Worm (Caenorhabditis elegans): ENCODE measurements around the gene hsp-17.
A peak's percentile ranks its signal among the peaks of the same experiment; 100 is the strongest.

The hsp-17 gene

DNA sequence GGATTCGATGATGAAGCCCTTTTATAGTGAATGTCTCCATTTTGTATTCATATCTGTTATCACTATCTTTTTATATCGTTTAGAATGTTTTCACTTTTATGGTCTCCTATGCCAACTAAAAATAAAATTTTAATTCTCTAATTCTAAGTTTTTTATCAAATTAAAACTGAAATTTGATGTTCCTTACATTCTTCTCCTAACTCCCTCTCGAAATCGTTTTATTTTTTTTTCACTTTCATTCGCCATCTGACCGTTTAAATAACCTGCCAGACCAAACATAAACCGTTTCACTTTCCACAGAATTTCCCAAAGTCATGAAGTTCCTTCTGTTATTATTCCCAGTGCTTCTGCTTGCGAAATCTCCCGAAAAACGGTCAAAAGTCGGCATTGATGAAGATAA is 6.5 kb downstream of the hsp-17 start, which contains the start of gene F52E1.5:
TSS of gene F52E1.5 (plus strand) at position 301 of the 400 bp plus-strand sequence.
- TF ChIP-seq W03F9.2 (tag; optimal IDR thresholded peaks at IDR 0.05) (no peak), dao-5 (tag; optimal IDR thresholded peaks at IDR 0.05) (no peak), him-1 (tag; optimal IDR thresholded peaks at IDR 0.05) (no peak)

DNA sequence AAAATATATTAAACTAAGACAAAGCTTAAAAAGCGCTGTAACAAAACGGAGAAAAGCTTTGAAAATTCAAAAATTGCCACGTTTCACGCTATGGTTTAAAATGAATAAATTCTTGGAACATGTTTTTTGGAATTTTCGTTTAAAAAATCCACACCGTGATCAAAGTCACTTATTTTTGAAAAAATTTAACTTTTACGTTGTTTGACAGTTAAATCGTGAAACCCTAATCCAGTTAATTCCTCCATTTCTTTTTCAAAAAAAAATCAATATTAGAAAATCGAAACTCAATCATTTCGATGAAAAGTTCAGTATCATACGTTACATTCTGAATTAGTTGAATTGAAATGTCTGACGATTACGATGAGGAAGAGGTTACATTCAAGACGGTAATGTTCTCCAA is 9.9 kb downstream of the hsp-17 start, which contains the start of gene F38E1.3:
TSS of gene F38E1.3 (plus strand) at position 301 of the 400 bp plus-strand sequence.
- no peak for TF ChIP-seq him-1 (tag; optimal IDR thresholded peaks at IDR 0.05)
- no peak for TF ChIP-seq dao-5 (tag; optimal IDR thresholded peaks at IDR 0.05)
- no peak for TF ChIP-seq W03F9.2 (tag; optimal IDR thresholded peaks at IDR 0.05)

DNA sequence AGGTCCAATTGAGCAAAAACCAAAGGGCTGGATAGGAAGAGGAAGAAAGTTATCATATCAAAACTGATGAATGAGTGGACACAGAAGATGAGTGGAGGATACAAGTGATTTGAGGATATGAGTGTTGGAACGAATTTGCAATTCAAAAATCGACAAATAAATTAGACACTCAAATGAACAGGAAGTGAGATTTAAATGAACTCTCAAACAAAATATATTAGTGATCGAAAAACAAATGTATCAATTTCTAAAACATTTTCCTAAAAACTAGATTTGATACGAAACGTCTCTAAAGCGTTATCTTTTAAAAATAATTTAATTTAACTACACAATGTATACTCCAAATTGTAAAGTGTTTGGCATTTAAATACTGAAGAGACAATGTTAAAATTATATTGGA is 10.3 kb downstream of the hsp-17 start, which contains the start of gene F38E1.10:
TSS of gene F38E1.10 (minus strand) at position 101 of the 400 bp plus-strand sequence.
- TF ChIP-seq dao-5 (tag; optimal IDR thresholded peaks at IDR 0.05): no peak
- no peak for TF ChIP-seq him-1 (tag; optimal IDR thresholded peaks at IDR 0.05)
- no peak for TF ChIP-seq W03F9.2 (tag; optimal IDR thresholded peaks at IDR 0.05)

DNA sequence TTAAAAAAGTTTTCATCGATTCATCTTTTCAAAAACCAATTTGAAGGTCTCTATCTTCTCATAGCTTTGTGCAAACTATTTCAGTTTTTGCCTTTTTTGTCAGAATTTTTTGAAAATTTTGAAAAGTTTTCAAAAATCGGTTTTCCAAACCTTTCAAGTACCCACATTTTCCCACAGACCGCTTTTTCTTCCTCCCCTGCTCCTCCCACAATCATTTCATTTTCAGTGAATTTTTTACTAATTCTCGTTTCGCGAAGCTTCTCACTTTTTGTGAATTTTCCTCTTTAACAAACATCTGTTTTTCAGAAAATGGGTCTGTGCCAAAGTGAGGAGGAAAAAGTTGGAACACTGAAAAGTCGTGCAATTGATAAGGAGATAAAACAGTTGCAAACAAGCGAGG is 15.0 kb downstream of the hsp-17 start, which contains the start of gene gpa-2:
TSS of gene gpa-2 (plus strand) at position 301 of the 400 bp plus-strand sequence.
- TF ChIP-seq W03F9.2 (tag; optimal IDR thresholded peaks at IDR 0.05) (no peak), dao-5 (tag; optimal IDR thresholded peaks at IDR 0.05) (no peak), him-1 (tag; optimal IDR thresholded peaks at IDR 0.05) (no peak)

DNA sequence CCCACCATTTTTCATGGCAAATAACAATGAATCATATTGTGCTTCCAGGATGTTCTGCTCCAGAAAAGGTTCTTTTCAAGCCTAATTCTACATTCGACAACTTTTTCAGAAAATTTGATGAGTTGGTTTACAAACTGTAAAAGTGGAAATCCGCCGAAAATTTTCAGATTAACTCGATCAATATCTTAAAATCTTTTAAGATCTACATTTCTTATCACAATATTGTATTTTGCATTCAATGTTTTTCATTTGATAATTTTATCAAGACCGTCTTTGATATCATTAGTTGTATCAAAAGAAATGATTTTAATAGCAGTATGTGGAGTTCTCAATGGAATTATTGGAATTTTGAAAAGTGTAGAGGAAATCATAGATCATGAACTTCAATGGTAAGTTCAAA is 25.9 kb downstream of the hsp-17 start, which contains the start of gene F38E1.6:
TSS of gene F38E1.6 (plus strand) at position 301 of the 400 bp plus-strand sequence.
- TF ChIP-seq him-1 (tag; optimal IDR thresholded peaks at IDR 0.05): no peak
- TF ChIP-seq dao-5 (tag; optimal IDR thresholded peaks at IDR 0.05): no peak
- no peak for TF ChIP-seq W03F9.2 (tag; optimal IDR thresholded peaks at IDR 0.05)

DNA sequence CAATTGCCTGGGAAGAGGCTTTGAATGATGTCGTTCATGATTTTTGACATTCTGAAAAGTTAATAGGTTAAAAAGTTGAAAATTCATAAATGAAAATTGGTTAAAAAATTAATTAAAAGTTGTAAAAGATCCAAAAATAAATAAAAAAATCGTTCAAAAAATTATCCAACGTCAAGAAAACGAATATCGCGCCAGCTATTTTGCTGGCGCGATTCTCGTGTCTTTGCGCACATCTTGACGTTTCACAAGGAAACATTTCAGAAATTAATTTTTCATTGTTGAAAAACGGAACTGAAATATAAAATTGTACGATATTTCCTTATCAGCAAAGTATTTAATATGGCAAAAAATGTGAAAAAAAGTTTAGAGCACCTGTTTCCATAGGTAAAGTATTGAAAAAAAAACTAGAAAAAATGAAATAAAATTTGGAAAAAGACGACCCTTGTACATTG is 26.6 kb downstream of the hsp-17 start, which contains the start of gene mpdu-1:
TSS of gene mpdu-1 (minus strand) at position 51 of the 452 bp plus-strand sequence.
- TF ChIP-seq dao-5 (tag; optimal IDR thresholded peaks at IDR 0.05) (no peak), W03F9.2 (tag; optimal IDR thresholded peaks at IDR 0.05) (peak; percentile 83)

DNA sequence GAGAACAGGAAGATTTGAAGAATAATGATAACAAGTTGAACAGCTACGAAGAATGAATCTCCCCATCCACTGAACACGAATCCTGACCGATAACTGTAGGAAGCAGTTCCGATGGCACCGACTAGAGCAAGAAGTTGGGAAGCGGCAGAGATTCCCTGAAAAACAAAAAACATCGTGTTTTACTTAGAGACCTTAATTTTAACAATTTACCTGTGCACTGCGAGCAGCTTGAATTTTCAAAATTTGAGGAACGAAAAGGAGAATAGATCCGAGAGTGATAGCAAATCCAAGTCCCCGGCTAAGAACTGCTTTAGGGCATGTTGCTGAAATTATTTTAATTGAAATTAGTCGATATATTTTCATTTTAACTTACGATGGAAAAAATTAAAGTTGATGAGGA is 27.0 kb downstream of the hsp-17 start:
- TF ChIP-seq dao-5 (tag; optimal IDR thresholded peaks at IDR 0.05) (no peak), W03F9.2 (tag; optimal IDR thresholded peaks at IDR 0.05) (no peak), him-1 (tag; optimal IDR thresholded peaks at IDR 0.05) (no peak)

DNA sequence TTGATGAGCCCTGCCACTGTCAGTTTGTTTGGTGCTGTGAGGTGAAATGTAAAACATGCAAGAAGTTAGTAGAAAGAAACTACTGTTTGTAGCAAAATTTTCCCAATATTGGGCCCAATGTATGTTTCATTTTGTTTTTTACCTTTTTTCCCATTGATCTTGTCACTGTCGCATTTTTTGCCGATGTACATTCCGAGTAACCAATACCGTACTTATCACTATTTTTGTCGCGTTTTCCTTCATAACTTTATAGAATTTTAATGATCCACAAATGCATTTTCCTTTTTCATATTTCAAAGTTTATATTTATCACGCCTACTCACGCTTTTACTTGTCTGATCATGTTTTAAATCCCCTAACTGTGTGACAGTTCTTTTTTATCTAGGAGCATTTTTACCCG is 28.0 kb downstream of the hsp-17 start:
- TF ChIP-seq dao-5 (tag; optimal IDR thresholded peaks at IDR 0.05) (no peak), him-1 (tag; optimal IDR thresholded peaks at IDR 0.05) (no peak), W03F9.2 (tag; optimal IDR thresholded peaks at IDR 0.05) (no peak)

DNA sequence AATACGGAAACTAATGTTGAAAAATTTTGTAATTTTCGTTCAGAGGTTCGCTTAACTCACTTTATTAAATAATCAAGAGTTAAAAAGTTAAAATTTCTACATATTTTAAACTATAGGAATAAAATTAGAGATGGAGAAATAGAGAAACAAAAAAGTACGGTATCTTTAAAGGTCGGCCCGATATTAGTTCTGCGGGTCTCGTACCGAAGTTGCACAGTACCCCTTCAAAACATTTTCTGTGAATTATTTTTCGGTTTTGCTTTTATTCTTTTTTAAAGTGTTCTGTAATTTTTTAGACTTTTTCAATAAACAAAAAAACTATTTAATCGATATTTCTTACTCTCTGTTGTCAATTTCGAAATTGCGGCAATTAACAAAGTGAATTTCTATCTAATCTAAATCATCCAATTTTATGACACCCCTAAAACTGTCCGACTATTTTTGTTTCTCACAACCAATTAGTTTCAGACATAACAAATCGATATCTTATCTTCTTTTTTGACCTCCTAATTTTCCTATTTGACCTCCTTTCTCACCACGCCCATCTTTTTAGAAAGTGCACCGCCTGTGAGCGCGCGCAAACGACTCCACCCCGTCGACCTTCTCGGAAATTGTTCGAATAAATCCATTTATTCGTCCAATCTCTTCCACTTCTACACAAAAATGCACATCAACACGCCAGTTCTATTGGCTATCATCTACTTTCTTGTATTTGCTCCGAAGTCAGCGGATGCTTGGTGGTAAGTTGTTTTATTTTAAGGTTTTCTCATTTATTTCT is 30.1 kb downstream of the hsp-17 start, which contains the start of gene mom-2:
TSS of gene mom-2 (plus strand) at position 554 of the 778 bp plus-strand sequence.
- no peak for TF ChIP-seq dao-5 (tag; optimal IDR thresholded peaks at IDR 0.05)
- TF ChIP-seq W03F9.2 (tag; optimal IDR thresholded peaks at IDR 0.05): no peak
- TF ChIP-seq him-1 (tag; optimal IDR thresholded peaks at IDR 0.05): no peak

DNA sequence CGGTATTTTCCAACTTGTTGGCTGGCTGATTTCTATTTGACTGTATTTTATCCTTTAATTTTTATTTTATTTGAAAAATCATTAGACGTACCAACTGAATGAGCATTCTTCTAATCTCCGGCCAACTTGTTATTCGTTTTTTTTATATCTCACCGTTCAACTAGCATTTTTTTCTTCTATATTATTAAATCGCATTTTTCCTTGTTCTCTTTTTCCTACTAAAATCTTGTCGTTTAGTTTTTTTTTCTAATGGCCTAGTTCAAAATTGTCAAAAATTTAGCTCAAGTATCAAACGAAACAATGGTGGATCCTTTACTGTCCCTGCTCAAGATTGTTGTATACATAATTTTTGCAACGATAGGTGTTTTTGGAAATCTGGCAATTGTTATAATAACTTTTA is 34.4 kb downstream of the hsp-17 start, which contains the start of gene srsx-22:
TSS of gene srsx-22 (plus strand) at position 301 of the 400 bp plus-strand sequence.
- TF ChIP-seq W03F9.2 (tag; optimal IDR thresholded peaks at IDR 0.05) (no peak), him-1 (tag; optimal IDR thresholded peaks at IDR 0.05) (no peak), dao-5 (tag; optimal IDR thresholded peaks at IDR 0.05) (no peak)

DNA sequence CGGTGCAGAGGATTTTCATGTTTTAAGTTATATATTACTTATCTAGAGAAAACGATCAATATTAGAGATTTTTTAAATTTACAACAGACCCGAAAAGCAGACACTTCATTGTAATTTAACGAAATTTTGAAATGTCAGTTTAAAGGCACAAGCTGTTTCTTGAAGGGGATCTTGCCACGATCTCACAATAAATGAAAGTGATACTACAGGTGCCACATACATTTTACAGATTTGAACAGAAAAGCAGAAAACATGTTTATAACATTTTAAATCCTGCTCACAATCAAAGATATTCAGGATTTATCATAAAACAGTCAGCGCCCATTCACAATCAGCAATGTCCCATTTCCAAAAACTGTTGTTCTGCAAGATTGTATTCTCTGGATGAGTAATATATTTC is 35.8 kb downstream of the hsp-17 start:
- TF ChIP-seq W03F9.2 (tag; optimal IDR thresholded peaks at IDR 0.05) (no peak), him-1 (tag; optimal IDR thresholded peaks at IDR 0.05) (no peak), dao-5 (tag; optimal IDR thresholded peaks at IDR 0.05) (no peak)

DNA sequence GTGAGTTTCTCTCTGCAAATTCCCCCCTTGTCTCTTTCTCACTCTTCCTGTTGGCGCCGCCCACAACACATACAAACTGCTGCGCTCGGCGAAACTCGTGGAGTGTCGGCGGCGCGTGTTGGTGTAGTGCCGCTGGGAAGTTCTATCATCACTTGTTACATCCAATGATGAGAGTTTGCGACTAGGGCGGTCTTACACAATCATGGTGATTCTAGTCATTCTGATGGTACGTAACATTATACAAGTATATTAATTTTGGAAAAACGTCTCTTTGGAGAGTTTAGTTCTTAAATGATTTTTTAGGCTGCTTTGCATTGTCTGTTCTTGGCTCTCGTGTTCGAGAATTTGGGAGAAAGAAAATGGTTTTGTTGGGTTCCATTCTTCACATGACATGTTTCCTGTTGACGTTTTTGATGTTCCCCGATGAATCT is 36.8 kb downstream of the hsp-17 start:
- TF ChIP-seq dao-5 (tag; optimal IDR thresholded peaks at IDR 0.05) (no peak), him-1 (tag; optimal IDR thresholded peaks at IDR 0.05) (peak; percentile 50), W03F9.2 (tag; optimal IDR thresholded peaks at IDR 0.05) (peak; percentile 67)

DNA sequence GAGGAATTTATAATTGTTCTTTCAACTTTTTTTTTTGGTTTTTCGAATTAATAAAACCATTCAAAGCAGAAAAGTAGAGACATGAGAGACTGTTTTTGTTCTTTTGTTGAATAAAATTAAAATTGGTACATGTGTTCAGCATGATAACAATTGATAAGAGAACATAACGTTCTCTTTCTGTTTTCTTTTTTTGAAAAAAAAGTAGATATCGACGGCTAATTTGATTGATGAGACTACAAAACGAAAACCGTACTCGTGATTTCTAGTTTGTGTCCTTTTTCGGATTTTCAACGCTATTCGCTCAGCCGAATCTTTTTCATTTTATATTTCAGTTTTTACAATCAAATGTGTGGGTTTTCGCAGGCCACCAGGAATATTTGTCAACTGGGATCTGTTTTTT is 40.3 kb downstream of the hsp-17 start, which contains the start of gene C08D8.1:
TSS of gene C08D8.1 (plus strand) at position 324 of the 400 bp plus-strand sequence.
- no peak for TF ChIP-seq dao-5 (tag; optimal IDR thresholded peaks at IDR 0.05)
- no peak for TF ChIP-seq him-1 (tag; optimal IDR thresholded peaks at IDR 0.05)
- no peak for TF ChIP-seq W03F9.2 (tag; optimal IDR thresholded peaks at IDR 0.05)

DNA sequence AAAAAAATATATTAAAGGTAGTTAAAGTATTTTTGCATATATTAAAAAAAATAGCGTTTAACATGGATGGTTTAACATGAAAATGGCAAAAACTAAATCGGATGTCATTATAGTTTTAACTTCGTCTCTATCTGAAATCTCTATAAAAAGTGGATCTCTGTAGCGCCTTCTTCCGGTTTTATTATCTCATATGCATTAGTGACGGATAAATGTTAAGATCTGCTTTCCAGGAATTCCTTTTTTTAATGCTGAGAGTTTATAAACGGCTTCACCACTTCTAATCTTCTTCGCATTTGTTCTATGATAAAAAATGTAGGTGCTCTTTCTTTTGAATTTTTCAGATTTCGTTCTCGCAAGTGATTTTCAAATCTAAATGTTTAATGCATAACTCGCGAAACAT is 43.3 kb downstream of the hsp-17 start:
- no peak for TF ChIP-seq dao-5 (tag; optimal IDR thresholded peaks at IDR 0.05)
- no peak for TF ChIP-seq him-1 (tag; optimal IDR thresholded peaks at IDR 0.05)
- TF ChIP-seq W03F9.2 (tag; optimal IDR thresholded peaks at IDR 0.05): no peak
